Worm (Caenorhabditis elegans) whole organism, midembryonic: ENCODE measurements around the gene str-39.

Experiments
- T22C8.4 ChIP-seq: fragments of 200-800 bp; sonication (Bioruptor generic); IDR thresholded peaks from 2 replicates; pipeline ENCODE4 v1.3.6; 2022; ENCODE audit warnings: missing genetic modification characterization, missing compliant biosample characterization
- flt-1 ChIP-seq: fragments of 200-800 bp; sonication (Bioruptor generic); IDR thresholded peaks from 2 replicates; pipeline ENCODE4 v1.3.6; 2022; ENCODE audit warnings: missing genetic modification characterization, missing compliant biosample characterization
- med-1 ChIP-seq: sonication (generic microtip); optimal IDR thresholded peaks from 2 replicates; lab custom pipeline; 2017; ENCODE audit warnings: missing genetic modification characterization, mild to moderate bottlenecking, missing compliant biosample characterization, antibody characterized with exemption, missing genetic modification reagents; ENCODE audit not compliant: insufficient read depth
- ref-1 ChIP-seq: fragments of 200-800 bp; sonication (Bioruptor generic); conservative IDR thresholded peaks from 2 replicates; pipeline ENCODE4 v1.3.6; 2022; ENCODE audit warnings: missing genetic modification reagents, missing genetic modification characterization, missing compliant biosample characterization
- tab-1 ChIP-seq: fragments of 200-800 bp; sonication (Bioruptor generic); IDR thresholded peaks from 2 replicates; pipeline ENCODE4 v1.3.6; 2022; ENCODE audit warnings: missing genetic modification characterization, missing compliant biosample characterization
- ztf-23 ChIP-seq: fragments of 200-800 bp; sonication (Bioruptor generic); IDR thresholded peaks from 2 replicates; pipeline ENCODE4 v1.3.6; 2022; ENCODE audit warnings: missing genetic modification reagents, missing genetic modification characterization, missing compliant biosample characterization
- ztf-29 ChIP-seq: fragments of 200-800 bp; sonication (Bioruptor generic); IDR thresholded peaks from 2 replicates; pipeline ENCODE4 v1.3.6; 2022; ENCODE audit warnings: missing genetic modification reagents, missing genetic modification characterization, missing compliant biosample characterization

DNA sequence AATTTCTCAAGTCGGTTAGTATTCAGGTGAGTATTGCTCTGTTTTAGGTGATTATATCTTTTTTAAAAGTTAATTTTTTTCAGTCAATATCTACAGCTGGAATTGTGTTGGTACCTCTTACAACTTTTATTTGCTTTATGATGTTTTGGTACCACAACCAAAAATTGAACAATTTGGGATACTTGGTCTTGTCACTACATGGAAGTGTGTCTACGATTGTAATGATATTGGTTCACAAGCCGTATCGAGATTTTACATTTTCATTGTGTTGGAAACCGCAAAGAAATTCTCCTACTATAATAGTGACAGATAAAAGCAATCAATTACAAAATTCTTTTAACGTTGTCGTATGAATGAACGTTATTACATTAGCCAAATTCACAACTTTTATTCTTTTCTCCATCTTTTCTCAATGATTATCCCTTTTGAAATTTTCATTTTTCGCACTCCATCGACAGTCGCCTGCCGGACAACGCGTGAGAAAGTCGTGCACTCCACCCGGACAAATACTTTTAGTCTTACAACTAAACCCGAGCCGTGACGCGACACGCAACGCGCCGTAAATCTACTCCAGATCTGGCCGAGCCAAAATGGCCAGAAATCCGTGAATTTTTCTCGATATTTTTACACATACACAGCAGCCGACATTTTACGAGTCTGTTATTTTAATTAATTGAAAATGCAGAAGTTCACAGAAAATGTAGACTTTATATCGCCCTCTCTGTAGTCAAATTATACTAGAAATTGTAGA lies 7.8 kb downstream of the str-39 start:
- TF ChIP-seq tab-1 (GFP tag; lab: Robert Waterston, UW) = no peak
- no peak for TF ChIP-seq ztf-23 (GFP tag; lab: Robert Waterston, UW)
- no peak for TF ChIP-seq ref-1 (GFP tag; lab: Robert Waterston, UW)
- TF ChIP-seq med-1 = no peak
- no peak for TF ChIP-seq T22C8.4
- no peak for TF ChIP-seq ztf-29 (GFP tag; lab: Robert Waterston, UW)
- no peak for TF ChIP-seq flt-1 (GFP tag; lab: Robert Waterston, UW)
